Worm (Caenorhabditis elegans): ENCODE measurements around the gene mpz-5.

DNA sequence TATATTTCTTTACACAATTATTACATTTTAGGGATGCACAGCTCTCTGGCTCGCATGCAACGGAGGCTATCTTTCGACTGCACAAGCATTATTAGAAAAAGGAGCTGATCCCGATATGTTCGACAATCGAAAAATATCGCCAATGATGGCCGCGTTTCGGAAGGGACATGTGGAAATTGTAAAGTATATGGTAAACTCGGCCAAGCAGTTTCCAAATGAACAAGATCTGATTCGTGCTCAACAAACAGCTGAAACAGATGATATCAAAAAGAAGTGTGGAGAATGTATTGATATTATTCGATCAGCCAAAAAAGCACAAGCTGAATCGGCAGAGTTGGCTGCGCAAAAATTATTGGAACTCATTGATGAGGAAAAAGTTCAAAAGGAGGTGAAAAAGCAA, 9.3 kb upstream of the mpz-5 start:
- no peak for TF ChIP-seq aly-2 (tag; optimal IDR thresholded peaks at IDR 0.05)
- TF ChIP-seq egl-27 (tag; optimal IDR thresholded peaks at IDR 0.05): no peak
- no peak for TF ChIP-seq ceh-82 (tag; optimal IDR thresholded peaks at IDR 0.05)
